Fruit fly (Drosophila melanogaster) S2 (cell line): ENCODE results near the gene FucTD.

ENCODE experiments used
- CG8478 ChIP-seq: fragments of >200 bp; optimal IDR thresholded peaks from 2 replicates; lab custom pipeline; 2018
- CTCF ChIP-seq, 2 experiments: fragments of >200 bp; optimal IDR thresholded peaks; 2 replicates each; lab custom pipeline; 2018

DNA sequence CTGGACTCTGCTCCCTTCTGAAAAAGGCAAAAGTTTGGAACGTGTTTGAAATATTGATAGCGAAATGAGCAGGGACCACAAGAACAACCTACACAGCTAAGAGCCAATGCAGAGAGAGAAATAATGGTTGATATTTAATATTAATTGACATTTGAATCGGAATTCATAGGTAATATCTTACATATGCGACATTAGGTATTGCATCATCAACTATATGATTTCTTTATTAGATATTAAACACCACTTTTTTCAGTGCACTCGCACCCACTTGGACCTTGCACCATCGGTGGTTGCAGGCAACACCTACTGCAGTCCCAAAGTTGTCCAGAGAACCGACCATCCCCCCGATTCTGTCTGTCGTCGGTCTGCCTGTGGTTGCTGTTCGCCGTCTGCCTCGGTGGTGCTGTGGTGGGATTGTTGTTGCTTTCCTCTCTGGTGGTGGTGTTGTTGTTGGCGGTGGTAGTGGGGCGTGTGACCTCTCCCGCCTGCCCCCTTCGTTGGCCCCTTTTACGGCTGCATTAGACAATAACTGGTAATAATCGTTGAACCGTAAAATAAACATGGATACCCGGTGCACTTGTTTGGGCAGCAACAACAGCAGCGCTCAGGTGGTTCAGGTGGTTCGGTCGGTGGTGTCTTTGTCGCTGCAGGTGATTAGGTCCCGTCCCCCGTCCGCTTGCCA, 37.0 kb upstream of the FucTD start:
- no peak for TF ChIP-seq CTCF (optimal IDR thresholded peaks at IDR 0.05; lab: Kevin White, UChicago)
- TF ChIP-seq CG8478 (lab: Kevin White, UChicago), result no peak
